Worm (Caenorhabditis elegans) whole organism, midembryonic: ENCODE results near the gene ZK54.3.

Experiments used
- T22C8.4 ChIP-seq: fragments of 200-800 bp; sonication (Bioruptor generic); IDR thresholded peaks from 2 replicates; pipeline ENCODE4 v1.3.6; 2022; ENCODE audit warnings: missing genetic modification characterization, missing compliant biosample characterization
- flt-1 ChIP-seq: fragments of 200-800 bp; sonication (Bioruptor generic); IDR thresholded peaks from 2 replicates; pipeline ENCODE4 v1.3.6; 2022; ENCODE audit warnings: missing genetic modification characterization, missing compliant biosample characterization
- klf-2 ChIP-seq: fragments of 200-800 bp; sonication (Bioruptor generic); conservative IDR thresholded peaks from 2 replicates; pipeline ENCODE4 v1.3.6; 2022; ENCODE audit warnings: missing genetic modification reagents, missing genetic modification characterization, missing compliant biosample characterization
- med-1 ChIP-seq: sonication (generic microtip); optimal IDR thresholded peaks from 2 replicates; lab custom pipeline; 2017; ENCODE audit warnings: missing genetic modification characterization, mild to moderate bottlenecking, missing compliant biosample characterization, antibody characterized with exemption, missing genetic modification reagents; ENCODE audit not compliant: insufficient read depth
- ref-1 ChIP-seq: fragments of 200-800 bp; sonication (Bioruptor generic); conservative IDR thresholded peaks from 2 replicates; pipeline ENCODE4 v1.3.6; 2022; ENCODE audit warnings: missing genetic modification reagents, missing genetic modification characterization, missing compliant biosample characterization
- tab-1 ChIP-seq: fragments of 200-800 bp; sonication (Bioruptor generic); IDR thresholded peaks from 2 replicates; pipeline ENCODE4 v1.3.6; 2022; ENCODE audit warnings: missing genetic modification characterization, missing compliant biosample characterization
- ztf-23 ChIP-seq: fragments of 200-800 bp; sonication (Bioruptor generic); IDR thresholded peaks from 2 replicates; pipeline ENCODE4 v1.3.6; 2022; ENCODE audit warnings: missing genetic modification reagents, missing genetic modification characterization, missing compliant biosample characterization
- ztf-29 ChIP-seq: fragments of 200-800 bp; sonication (Bioruptor generic); IDR thresholded peaks from 2 replicates; pipeline ENCODE4 v1.3.6; 2022; ENCODE audit warnings: missing genetic modification reagents, missing genetic modification characterization, missing compliant biosample characterization

ce11 chrX:17438386-17438785, 28.4 kb downstream of the ZK54.3 start, which contains the start of gene C36E6.8:
- TF ChIP-seq T22C8.4 (GFP tag; lab: Robert Waterston, UW) (no peak), klf-2 (GFP tag; lab: Robert Waterston, UW) (no peak), tab-1 (no peak), flt-1 (GFP tag; lab: Robert Waterston, UW) (no peak), med-1 (no peak), ztf-29 (no peak), ref-1 (GFP tag; lab: Robert Waterston, UW) (no peak), ztf-23 (no peak)
